Worm (Caenorhabditis elegans): ENCODE data around the gene nhr-139.

The nhr-139 gene

ce11 chrV:6997041-6997552 is 9.5 kb upstream of the nhr-139 start, which contains the start of gene nhr-107:
nhr-107 (minus strand) TSS chrV:6997091.
- TF ChIP-seq fos-1 (tag; optimal IDR thresholded peaks at IDR 0.05) (peak; percentile 13), unc-62 (GFP tag; optimal IDR thresholded peaks at IDR 0.05) (no peak), nhr-21 (tag; optimal IDR thresholded peaks at IDR 0.05) (no peak), gmeb-1 (tag; optimal IDR thresholded peaks at IDR 0.05) (no peak), ama-1 (optimal IDR thresholded peaks at IDR 0.05) (no peak), mab-5 (tag; optimal IDR thresholded peaks at IDR 0.05) (no peak), sma-9 (GFP tag; optimal IDR thresholded peaks at IDR 0.05) (peak; percentile 27), sma-9 (tag; optimal IDR thresholded peaks at IDR 0.05) (no peak)

- TF ChIP-seq mbf-1 (tag; optimal IDR thresholded peaks at IDR 0.05) (no peak), nhr-23 (tag; optimal IDR thresholded peaks at IDR 0.05) (no peak), mab-5 (tag; optimal IDR thresholded peaks at IDR 0.05) (no peak), crh-2 (tag; optimal IDR thresholded peaks at IDR 0.05) (peak; percentile 86), sma-9 (GFP tag; optimal IDR thresholded peaks at IDR 0.05) (peak; percentile 96), sma-9 (tag; optimal IDR thresholded peaks at IDR 0.05) (no peak), ztf-1 (GFP tag; conservative IDR thresholded peaks at IDR 0.05) (no peak), F13H6.1 (tag; optimal IDR thresholded peaks at IDR 0.05) (peak; percentile 63), egl-27 (tag; optimal IDR thresholded peaks at IDR 0.05) (peak; percentile 42), ceh-82 (tag; optimal IDR thresholded peaks at IDR 0.05) (no peak), nhr-25 (tag; optimal IDR thresholded peaks at IDR 0.05) (peak; percentile 46), ama-1 (optimal IDR thresholded peaks at IDR 0.05) (no peak), nhr-12 (tag; optimal IDR thresholded peaks at IDR 0.05) (no peak), C34F6.9 (tag; optimal IDR thresholded peaks at IDR 0.05) (no peak), elt-3 (tag; optimal IDR thresholded peaks at IDR 0.05) (no peak), elt-1 (tag; optimal IDR thresholded peaks at IDR 0.05) (no peak), nhr-10 (tag; optimal IDR thresholded peaks at IDR 0.05) (no peak), ZK546.5 (tag; optimal IDR thresholded peaks at IDR 0.05) (no peak), lin-13 (GFP tag; optimal IDR thresholded peaks at IDR 0.05) (no peak), gmeb-1 (tag; optimal IDR thresholded peaks at IDR 0.05) (peak; percentile 12), nhr-21 (tag; optimal IDR thresholded peaks at IDR 0.05) (peak; percentile 84), snpc-4 (tag; optimal IDR thresholded peaks at IDR 0.05) (no peak), dmd-4 (tag; optimal IDR thresholded peaks at IDR 0.05) (no peak), nhr-6 (tag; optimal IDR thresholded peaks at IDR 0.05) (peak; percentile 37), lin-39 (tag; optimal IDR thresholded peaks at IDR 0.05) (no peak), unc-55 (GFP tag; optimal IDR thresholded peaks at IDR 0.05) (no peak), nhr-129 (tag; optimal IDR thresholded peaks at IDR 0.05) (peak; percentile 76), lin-11 (tag; optimal IDR thresholded peaks at IDR 0.05) (no peak), sma-3 (GFP tag; optimal IDR thresholded peaks at IDR 0.05) (peak; percentile 65), lsy-2 (tag; optimal IDR thresholded peaks at IDR 0.05) (peak in 1 of 2 experiments; percentile 36), nhr-77 (tag; optimal IDR thresholded peaks at IDR 0.05) (no peak), peb-1 (tag; optimal IDR thresholded peaks at IDR 0.05) (no peak), blmp-1 (tag; optimal IDR thresholded peaks at IDR 0.05; ENCODE audit: insufficient read depth) (peak; percentile 93), aly-2 (tag; optimal IDR thresholded peaks at IDR 0.05) (no peak), alr-1 (tag; optimal IDR thresholded peaks at IDR 0.05) (no peak), ztf-11 (tag; optimal IDR thresholded peaks at IDR 0.05) (no peak), unc-39 (tag; optimal IDR thresholded peaks at IDR 0.05) (no peak), ceh-16 (tag; optimal IDR thresholded peaks at IDR 0.05) (no peak), ztf-4 (tag; optimal IDR thresholded peaks at IDR 0.05) (no peak), sem-4 (tag; optimal IDR thresholded peaks at IDR 0.05) (peak; percentile 17), mdl-1 (tag; optimal IDR thresholded peaks at IDR 0.05) (no peak), nhr-11 (tag; optimal IDR thresholded peaks at IDR 0.05) (no peak), nhr-237 (tag; optimal IDR thresholded peaks at IDR 0.05) (no peak), skn-1 (tag; optimal IDR thresholded peaks at IDR 0.05) (peak; percentile 47), R02D3.7 (tag; optimal IDR thresholded peaks at IDR 0.05) (no peak), Y55F3AM.14 (GFP tag; optimal IDR thresholded peaks at IDR 0.05) (no peak), fos-1 (tag; optimal IDR thresholded peaks at IDR 0.05) (peak; percentile 60), zag-1 (tag; optimal IDR thresholded peaks at IDR 0.05) (no peak), unc-62 (GFP tag; optimal IDR thresholded peaks at IDR 0.05) (no peak)
Observed at ce11 chrV:6993999-6994398, 6.4 kb upstream of the nhr-139 start.

Measured in whole organism, L2 larva.